Fruit fly (Drosophila melanogaster) S2 (cell line): ENCODE data around the gene CG15563.

Experiments
- CG8478 ChIP-seq: fragments of >200 bp; optimal IDR thresholded peaks from 2 replicates; lab custom pipeline; 2018
- CTCF ChIP-seq, 2 experiments: fragments of >200 bp; optimal IDR thresholded peaks; 2 replicates each; lab custom pipeline; 2018

DNA sequence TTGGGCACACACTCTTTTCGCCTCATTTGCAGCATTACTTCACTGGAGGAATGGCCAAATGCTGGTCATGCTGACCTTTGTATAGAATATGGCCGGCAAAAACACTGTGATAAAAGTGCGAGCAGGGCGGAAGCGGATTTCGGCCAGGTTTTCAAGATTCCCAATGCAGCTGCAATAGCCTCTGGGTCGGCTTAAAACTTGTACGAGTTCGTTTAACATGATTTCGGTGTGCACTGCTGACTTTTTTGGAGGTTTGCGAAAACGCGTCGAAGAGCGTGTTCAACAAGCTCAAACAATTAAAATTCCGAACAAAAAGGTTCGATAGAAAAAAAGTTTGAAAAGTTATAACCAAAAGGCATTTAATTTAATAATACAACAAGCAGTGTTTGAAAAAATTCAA lies 21.5 kb downstream of the CG15563 start, which contains the start of gene chp:
- TF ChIP-seq CG8478 (lab: Kevin White, UChicago) (no peak), CTCF (optimal IDR thresholded peaks at IDR 0.05; lab: Kevin White, UChicago) (no peak)
